Worm (Caenorhabditis elegans): ENCODE data around the gene fbxa-113.

Gene fbxa-113

ce11 chrV:20212584-20212983 is 9.4 kb downstream of the fbxa-113 start, which contains the start of gene Y113G7B.12:
Gene Y113G7B.12, minus strand, starts transcription at chrV:20212684.
- TF ChIP-seq tab-1 (GFP tag; IDR thresholded peaks at IDR 0.05): no peak
- TF ChIP-seq ztf-29 (GFP tag; IDR thresholded peaks at IDR 0.05): no peak
- TF ChIP-seq med-1 (GFP tag; optimal IDR thresholded peaks at IDR 0.05; ENCODE audit: insufficient read depth): no peak
- no peak for TF ChIP-seq ref-1 (GFP tag; conservative IDR thresholded peaks at IDR 0.05)
- no peak for TF ChIP-seq klf-2 (GFP tag; conservative IDR thresholded peaks at IDR 0.05)
- TF ChIP-seq cog-1 (tag; optimal IDR thresholded peaks at IDR 0.05): no peak
- no peak for TF ChIP-seq flt-1 (GFP tag; IDR thresholded peaks at IDR 0.05)
- no peak for TF ChIP-seq T22C8.4 (GFP tag; IDR thresholded peaks at IDR 0.05)
- TF ChIP-seq ztf-23 (GFP tag; IDR thresholded peaks at IDR 0.05): no peak

- no peak for TF ChIP-seq med-1 (GFP tag; optimal IDR thresholded peaks at IDR 0.05; ENCODE audit: insufficient read depth)
Measured at ce11 chrV:20213097-20213496, 9.9 kb downstream of the fbxa-113 start.

ce11 chrV:20215197-20215596 is 12.0 kb downstream of the fbxa-113 start, which contains the start of gene Y113G7B.11:
Gene Y113G7B.11, minus strand, starts transcription at chrV:20215297.
- TF ChIP-seq tab-1 (GFP tag; IDR thresholded peaks at IDR 0.05) (no peak), ref-1 (GFP tag; conservative IDR thresholded peaks at IDR 0.05) (no peak), flt-1 (GFP tag; IDR thresholded peaks at IDR 0.05) (no peak), ztf-29 (GFP tag; IDR thresholded peaks at IDR 0.05) (no peak), T22C8.4 (GFP tag; IDR thresholded peaks at IDR 0.05) (no peak), ztf-23 (GFP tag; IDR thresholded peaks at IDR 0.05) (no peak)

ce11 chrV:20220604-20221003 is 17.4 kb downstream of the fbxa-113 start:
- no peak for TF ChIP-seq T22C8.4 (GFP tag; IDR thresholded peaks at IDR 0.05)
- TF ChIP-seq ztf-29 (GFP tag; IDR thresholded peaks at IDR 0.05): no peak
- no peak for TF ChIP-seq med-1 (GFP tag; optimal IDR thresholded peaks at IDR 0.05; ENCODE audit: insufficient read depth)
- TF ChIP-seq ref-1 (GFP tag; conservative IDR thresholded peaks at IDR 0.05): no peak
- TF ChIP-seq tab-1 (GFP tag; IDR thresholded peaks at IDR 0.05): no peak

- no peak for TF ChIP-seq ztf-29 (GFP tag; IDR thresholded peaks at IDR 0.05)
- TF ChIP-seq ref-1 (GFP tag; conservative IDR thresholded peaks at IDR 0.05): no peak
- TF ChIP-seq ztf-23 (GFP tag; IDR thresholded peaks at IDR 0.05): no peak
- no peak for TF ChIP-seq klf-2 (GFP tag; conservative IDR thresholded peaks at IDR 0.05)
- TF ChIP-seq T22C8.4 (GFP tag; IDR thresholded peaks at IDR 0.05): no peak
- no peak for TF ChIP-seq tab-1 (GFP tag; IDR thresholded peaks at IDR 0.05)
- TF ChIP-seq flt-1 (GFP tag; IDR thresholded peaks at IDR 0.05): no peak
- TF ChIP-seq cog-1 (tag; optimal IDR thresholded peaks at IDR 0.05): no peak
- TF ChIP-seq med-1 (GFP tag; optimal IDR thresholded peaks at IDR 0.05; ENCODE audit: insufficient read depth): no peak
Measured at ce11 chrV:20223725-20224124, 20.5 kb downstream of the fbxa-113 start.

ce11 chrV:20225312-20225711 is 22.1 kb downstream of the fbxa-113 start:
- TF ChIP-seq cog-1 (tag; optimal IDR thresholded peaks at IDR 0.05): no peak
- no peak for TF ChIP-seq med-1 (GFP tag; optimal IDR thresholded peaks at IDR 0.05; ENCODE audit: insufficient read depth)
- TF ChIP-seq ztf-23 (GFP tag; IDR thresholded peaks at IDR 0.05): no peak
- no peak for TF ChIP-seq klf-2 (GFP tag; conservative IDR thresholded peaks at IDR 0.05)
- TF ChIP-seq flt-1 (GFP tag; IDR thresholded peaks at IDR 0.05): no peak
- TF ChIP-seq ztf-29 (GFP tag; IDR thresholded peaks at IDR 0.05): no peak

- TF ChIP-seq cog-1 (tag; optimal IDR thresholded peaks at IDR 0.05) (no peak), tab-1 (GFP tag; IDR thresholded peaks at IDR 0.05) (no peak), ref-1 (GFP tag; conservative IDR thresholded peaks at IDR 0.05) (no peak), klf-2 (GFP tag; conservative IDR thresholded peaks at IDR 0.05) (no peak), ztf-23 (GFP tag; IDR thresholded peaks at IDR 0.05) (no peak), T22C8.4 (GFP tag; IDR thresholded peaks at IDR 0.05) (no peak), flt-1 (GFP tag; IDR thresholded peaks at IDR 0.05) (no peak), med-1 (GFP tag; optimal IDR thresholded peaks at IDR 0.05; ENCODE audit: insufficient read depth) (no peak), ztf-29 (GFP tag; IDR thresholded peaks at IDR 0.05) (no peak)
Measured at ce11 chrV:20233743-20234142, 30.6 kb downstream of the fbxa-113 start, which contains the start of gene Y113G7B.15. Gene Y113G7B.15, minus strand, starts transcription at chrV:20233843.

- TF ChIP-seq flt-1 (GFP tag; IDR thresholded peaks at IDR 0.05) (0 out of 2 replicates have a peak, but pooled peaks have one; percentile 4), klf-2 (GFP tag; conservative IDR thresholded peaks at IDR 0.05) (no peak)
Measured at ce11 chrV:20234439-20234838, 31.3 kb downstream of the fbxa-113 start.

ce11 chrV:20235231-20235630 is 32.0 kb downstream of the fbxa-113 start:
- TF ChIP-seq ztf-29 (GFP tag; IDR thresholded peaks at IDR 0.05) (no peak), klf-2 (GFP tag; conservative IDR thresholded peaks at IDR 0.05) (no peak), T22C8.4 (GFP tag; IDR thresholded peaks at IDR 0.05) (no peak), med-1 (GFP tag; optimal IDR thresholded peaks at IDR 0.05; ENCODE audit: insufficient read depth) (no peak), ztf-23 (GFP tag; IDR thresholded peaks at IDR 0.05) (no peak), flt-1 (GFP tag; IDR thresholded peaks at IDR 0.05) (no peak), ref-1 (GFP tag; conservative IDR thresholded peaks at IDR 0.05) (no peak), cog-1 (tag; optimal IDR thresholded peaks at IDR 0.05) (no peak), tab-1 (GFP tag; IDR thresholded peaks at IDR 0.05) (no peak)

- TF ChIP-seq T22C8.4 (GFP tag; IDR thresholded peaks at IDR 0.05): no peak
- no peak for TF ChIP-seq tab-1 (GFP tag; IDR thresholded peaks at IDR 0.05)
- no peak for TF ChIP-seq klf-2 (GFP tag; conservative IDR thresholded peaks at IDR 0.05)
- no peak for TF ChIP-seq med-1 (GFP tag; optimal IDR thresholded peaks at IDR 0.05; ENCODE audit: insufficient read depth)
- no peak for TF ChIP-seq ztf-23 (GFP tag; IDR thresholded peaks at IDR 0.05)
- no peak for TF ChIP-seq flt-1 (GFP tag; IDR thresholded peaks at IDR 0.05)
- TF ChIP-seq ref-1 (GFP tag; conservative IDR thresholded peaks at IDR 0.05): no peak
- TF ChIP-seq ztf-29 (GFP tag; IDR thresholded peaks at IDR 0.05): no peak
- TF ChIP-seq cog-1 (tag; optimal IDR thresholded peaks at IDR 0.05): no peak
Measured at ce11 chrV:20237429-20237828, 34.2 kb downstream of the fbxa-113 start, which contains the start of gene sld-5. Gene sld-5, minus strand, starts transcription at chrV:20237745.
